Worm (Caenorhabditis elegans) whole organism, midembryonic: ENCODE data around the gene T17A3.12.

Source experiments
- cog-1 ChIP-seq: sonication (generic microtip); optimal IDR thresholded peaks from 2 replicates; lab custom pipeline; 2016; ENCODE audit warnings: missing genetic modification characterization, missing compliant biosample characterization
- flt-1 ChIP-seq: fragments of 200-800 bp; sonication (Bioruptor generic); IDR thresholded peaks from 2 replicates; pipeline ENCODE4 v1.3.6; 2022; ENCODE audit warnings: missing genetic modification characterization, missing compliant biosample characterization
- klf-2 ChIP-seq: fragments of 200-800 bp; sonication (Bioruptor generic); conservative IDR thresholded peaks from 2 replicates; pipeline ENCODE4 v1.3.6; 2022; ENCODE audit warnings: missing genetic modification reagents, missing genetic modification characterization, missing compliant biosample characterization
- med-1 ChIP-seq: sonication (generic microtip); optimal IDR thresholded peaks from 2 replicates; lab custom pipeline; 2017; ENCODE audit warnings: missing genetic modification characterization, mild to moderate bottlenecking, missing compliant biosample characterization, antibody characterized with exemption, missing genetic modification reagents; ENCODE audit not compliant: insufficient read depth
- ref-1 ChIP-seq: fragments of 200-800 bp; sonication (Bioruptor generic); conservative IDR thresholded peaks from 2 replicates; pipeline ENCODE4 v1.3.6; 2022; ENCODE audit warnings: missing genetic modification reagents, missing genetic modification characterization, missing compliant biosample characterization
- tab-1 ChIP-seq: fragments of 200-800 bp; sonication (Bioruptor generic); IDR thresholded peaks from 2 replicates; pipeline ENCODE4 v1.3.6; 2022; ENCODE audit warnings: missing genetic modification characterization, missing compliant biosample characterization
- ztf-23 ChIP-seq: fragments of 200-800 bp; sonication (Bioruptor generic); IDR thresholded peaks from 2 replicates; pipeline ENCODE4 v1.3.6; 2022; ENCODE audit warnings: missing genetic modification reagents, missing genetic modification characterization, missing compliant biosample characterization
- ztf-29 ChIP-seq: fragments of 200-800 bp; sonication (Bioruptor generic); IDR thresholded peaks from 2 replicates; pipeline ENCODE4 v1.3.6; 2022; ENCODE audit warnings: missing genetic modification reagents, missing genetic modification characterization, missing compliant biosample characterization

- TF ChIP-seq klf-2 (GFP tag; lab: Robert Waterston, UW) = no peak
- no peak for TF ChIP-seq ref-1
- TF ChIP-seq ztf-29 = no peak
- TF ChIP-seq flt-1 (GFP tag; lab: Robert Waterston, UW) = no peak
- TF ChIP-seq cog-1 (tag; lab: Kevin White, UChicago) = no peak
- no peak for TF ChIP-seq med-1 (GFP tag; lab: Kevin White, UChicago)
- no peak for TF ChIP-seq tab-1 (GFP tag; lab: Robert Waterston, UW)
- no peak for TF ChIP-seq ztf-23
Measured at ce11 chrIII:183072-183471, 38.1 kb upstream of the T17A3.12 start.
